Fruit fly (Drosophila melanogaster): ENCODE measurements around the gene Or1a.

- TF ChIP-seq CG8159 (tag; optimal IDR thresholded peaks at IDR 0.05) (peak; percentile 47), gl (tag; optimal IDR thresholded peaks at IDR 0.05) (no peak), CG13204 (GFP tag; optimal IDR thresholded peaks at IDR 0.05) (no peak), EcR (GFP tag; optimal IDR thresholded peaks at IDR 0.05) (no peak)
Measured at dm6 chrX:340809-341208, 25.9 kb downstream of the Or1a start.

All from whole organism, pupa.